Worm (Caenorhabditis elegans) whole organism, L1 larva: ENCODE results near the gene spon-1.

Experiments
- C04F5.9 ChIP-seq: sonication (generic microtip); optimal IDR thresholded peaks from 2 replicates; lab custom pipeline; 2016; ENCODE audit warnings: missing genetic modification characterization, missing compliant biosample characterization
- C34B4.2 ChIP-seq: sonication (generic microtip); optimal IDR thresholded peaks from 2 replicates; lab custom pipeline; 2017; ENCODE audit warnings: mild to moderate bottlenecking, missing genetic modification characterization, missing compliant biosample characterization
- F16B12.6 ChIP-seq: fragments of 150-350 bp; optimal IDR thresholded peaks from 2 replicates; lab custom pipeline; 2014; ENCODE audit warnings: missing biosample characterization, missing genetic modification characterization
- Y116A8C.19 ChIP-seq: sonication (generic microtip); optimal IDR thresholded peaks from 2 replicates; lab custom pipeline; 2016; ENCODE audit warnings: missing compliant biosample characterization, missing genetic modification characterization, borderline replicate concordance
- aha-1 ChIP-seq: fragments of 150-350 bp; optimal IDR thresholded peaks from 2 replicates; lab custom pipeline; 2014; ENCODE audit warnings: missing biosample characterization, missing genetic modification characterization
- ama-1 ChIP-seq: fragments of 150-350 bp; optimal IDR thresholded peaks from 2 replicates; lab custom pipeline; 2014
- blmp-1 ChIP-seq: fragments of 150-350 bp; optimal IDR thresholded peaks from 2 replicates; lab custom pipeline; 2014; ENCODE audit warnings: missing biosample characterization, missing genetic modification characterization
- ceh-88 ChIP-seq: fragments of 200-800 bp; sonication (Bioruptor generic); IDR thresholded peaks from 2 replicates; pipeline ENCODE4 v1.3.6; 2022; ENCODE audit warnings: missing genetic modification characterization, missing compliant biosample characterization
- ceh-90 ChIP-seq: sonication (generic microtip); optimal IDR thresholded peaks from 2 replicates; lab custom pipeline; 2016; ENCODE audit warnings: missing genetic modification characterization, missing compliant biosample characterization
- ces-1 ChIP-seq: fragments of 150-350 bp; optimal IDR thresholded peaks from 2 replicates; lab custom pipeline; 2014; ENCODE audit warnings: missing biosample characterization, missing genetic modification reagents, missing genetic modification characterization
- dpl-1 ChIP-seq, 3 experiments: fragments of 150-350 bp in 2 of 3; sonication (generic microtip) in 1 of 3; optimal IDR thresholded peaks; 2 replicates each; lab custom pipeline; 2014 to 2017; ENCODE audit warnings: missing biosample characterization in 3 of 3, missing genetic modification characterization in 3 of 3, missing genetic modification reagents in 3 of 3
- efl-3 ChIP-seq: fragments of 200-800 bp; sonication (Bioruptor generic); optimal IDR thresholded peaks from 2 replicates; lab custom pipeline; 2018; ENCODE audit warnings: mild to moderate bottlenecking, missing genetic modification characterization, missing compliant biosample characterization
- elt-3 ChIP-seq, 6 experiments: fragments of 150-350 bp in 1 of 6; sonication (generic microtip); optimal IDR thresholded peaks; 2 replicates each; lab custom pipeline; 2017 to 2018; ENCODE audit warnings: missing biosample characterization in 6 of 6, missing genetic modification characterization in 6 of 6, inconsistent platforms in 1 of 6
- fkh-10 ChIP-seq: sonication (generic microtip); optimal IDR thresholded peaks from 2 replicates; lab custom pipeline; 2017; ENCODE audit warnings: missing biosample characterization, missing genetic modification reagents, missing genetic modification characterization
- fkh-4 ChIP-seq: sonication (generic microtip); optimal IDR thresholded peaks from 2 replicates; lab custom pipeline; 2016; ENCODE audit warnings: missing compliant biosample characterization, missing genetic modification characterization, borderline replicate concordance
- fkh-8 ChIP-seq: sonication (generic microtip); optimal IDR thresholded peaks from 2 replicates; lab custom pipeline; 2016; ENCODE audit warnings: mild to moderate bottlenecking, missing genetic modification characterization, missing compliant biosample characterization
- fos-1 ChIP-seq: fragments of 150-350 bp; optimal IDR thresholded peaks from 2 replicates; lab custom pipeline; 2014; ENCODE audit warnings: missing biosample characterization, missing genetic modification characterization
- grh-1 ChIP-seq: fragments of 200-800 bp; sonication (Bioruptor generic); IDR thresholded peaks from 2 replicates; pipeline ENCODE4 v1.3.6; 2022; ENCODE audit warnings: missing genetic modification reagents, missing genetic modification characterization, missing compliant biosample characterization
- hlh-4 ChIP-seq: sonication (generic microtip); optimal IDR thresholded peaks from 2 replicates; lab custom pipeline; 2016; ENCODE audit warnings: mild to moderate bottlenecking, missing genetic modification characterization, missing compliant biosample characterization
- hpl-2 ChIP-seq: fragments of 150-350 bp; optimal IDR thresholded peaks from 2 replicates; lab custom pipeline; 2014; ENCODE audit warnings: missing biosample characterization, missing genetic modification reagents, missing genetic modification characterization
- isw-1 ChIP-seq: fragments of 200-800 bp; sonication (Bioruptor generic); IDR thresholded peaks from 2 replicates; pipeline ENCODE4 v1.3.6; 2022; ENCODE audit warnings: missing genetic modification characterization, missing compliant biosample characterization
- jun-1 ChIP-seq: fragments of 150-350 bp; optimal IDR thresholded peaks from 2 replicates; lab custom pipeline; 2014; ENCODE audit warnings: missing biosample characterization, missing genetic modification reagents, missing genetic modification characterization
- lin-13 ChIP-seq: fragments of 150-350 bp; optimal IDR thresholded peaks from 2 replicates; lab custom pipeline; 2014; ENCODE audit warnings: missing biosample characterization, missing genetic modification reagents, missing genetic modification characterization
- lin-14 ChIP-seq: fragments of 200-800 bp; sonication (Bioruptor generic); optimal IDR thresholded peaks from 2 replicates; lab custom pipeline; 2018; ENCODE audit warnings: mild to moderate bottlenecking, missing genetic modification characterization, moderate library complexity, missing compliant biosample characterization
- lin-15B ChIP-seq: fragments of 150-350 bp; sonication (generic microtip); optimal IDR thresholded peaks from 3 replicates; lab custom pipeline; 2014; ENCODE audit warnings: missing biosample characterization, missing genetic modification characterization
- lin-39 ChIP-seq: fragments of 150-350 bp; optimal IDR thresholded peaks from 2 replicates; lab custom pipeline; 2014; ENCODE audit warnings: missing biosample characterization, missing genetic modification reagents, missing genetic modification characterization
- lir-3 ChIP-seq: sonication (generic microtip); optimal IDR thresholded peaks from 2 replicates; lab custom pipeline; 2016; ENCODE audit warnings: mild to moderate bottlenecking, missing genetic modification characterization, moderate library complexity, missing compliant biosample characterization; ENCODE audit not compliant: poor library complexity
- lsy-2 ChIP-seq, 2 experiments: fragments of 150-350 bp; optimal IDR thresholded peaks; 2 replicates each; lab custom pipeline; 2014; ENCODE audit warnings: missing biosample characterization in 2 of 2, missing genetic modification characterization in 2 of 2
- mdl-1 ChIP-seq, 2 experiments: fragments of 150-350 bp; optimal IDR thresholded peaks; 2 replicates each; lab custom pipeline; 2014 to 2017; ENCODE audit warnings: missing biosample characterization in 2 of 2, missing genetic modification characterization in 2 of 2, inconsistent platforms in 1 of 2
- mef-2 ChIP-seq: fragments of 150-350 bp; optimal IDR thresholded peaks from 2 replicates; lab custom pipeline; 2014; ENCODE audit warnings: missing biosample characterization, missing genetic modification characterization
- mep-1 ChIP-seq: fragments of 150-350 bp; optimal IDR thresholded peaks from 2 replicates; lab custom pipeline; 2014; ENCODE audit warnings: missing biosample characterization, missing genetic modification characterization
- nhr-11 ChIP-seq: fragments of 150-350 bp; optimal IDR thresholded peaks from 2 replicates; lab custom pipeline; 2014; ENCODE audit warnings: missing biosample characterization, missing genetic modification characterization
- nhr-12 ChIP-seq: sonication (generic microtip); optimal IDR thresholded peaks from 2 replicates; lab custom pipeline; 2017; ENCODE audit warnings: missing biosample characterization, missing genetic modification characterization
- nhr-19 ChIP-seq: fragments of 200-800 bp; sonication (Bioruptor generic); conservative IDR thresholded peaks from 2 replicates; pipeline ENCODE4 v1.3.6; 2022; ENCODE audit warnings: missing genetic modification characterization, missing compliant biosample characterization
- nhr-20 ChIP-seq: sonication (generic microtip); optimal IDR thresholded peaks from 2 replicates; lab custom pipeline; 2016; ENCODE audit warnings: mild to moderate bottlenecking, missing genetic modification characterization, missing compliant biosample characterization
- nhr-237 ChIP-seq: fragments of 150-350 bp; optimal IDR thresholded peaks from 2 replicates; lab custom pipeline; 2014; ENCODE audit warnings: missing biosample characterization, missing genetic modification characterization
- nhr-47 ChIP-seq: sonication (generic microtip); optimal IDR thresholded peaks from 2 replicates; lab custom pipeline; 2016; ENCODE audit warnings: mild to moderate bottlenecking, missing genetic modification characterization, moderate library complexity, missing compliant biosample characterization
- nhr-76 ChIP-seq: sonication (generic microtip); optimal IDR thresholded peaks from 2 replicates; lab custom pipeline; 2017; ENCODE audit warnings: missing biosample characterization, missing genetic modification characterization
- nhr-85 ChIP-seq: sonication (generic microtip); peaks from one replicate; lab custom pipeline; 2016; ENCODE audit warnings: missing genetic modification characterization, inconsistent platforms, missing compliant biosample characterization
- nhr-90 ChIP-seq: sonication (generic microtip); optimal IDR thresholded peaks from 2 replicates; lab custom pipeline; 2016; ENCODE audit warnings: mild to moderate bottlenecking, missing genetic modification characterization, missing compliant biosample characterization; ENCODE audit not compliant: poor library complexity
- pax-3 ChIP-seq: fragments of 200-800 bp; sonication (Bioruptor generic); optimal IDR thresholded peaks from 2 replicates; lab custom pipeline; 2018; ENCODE audit warnings: mild to moderate bottlenecking, missing genetic modification characterization, moderate library complexity, missing compliant biosample characterization
- pqm-1 ChIP-seq: sonication (generic microtip); optimal IDR thresholded peaks from 3 replicates; lab custom pipeline; 2017; ENCODE audit warnings: missing biosample characterization, missing genetic modification characterization
- snpc-4 ChIP-seq: fragments of 150-350 bp; optimal IDR thresholded peaks from 2 replicates; lab custom pipeline; 2014; ENCODE audit warnings: missing biosample characterization, missing genetic modification characterization
- snu-23 ChIP-seq: sonication (generic microtip); optimal IDR thresholded peaks from 2 replicates; lab custom pipeline; 2016; ENCODE audit warnings: missing genetic modification characterization, missing compliant biosample characterization
- sox-4 ChIP-seq: sonication (generic microtip); optimal IDR thresholded peaks from 2 replicates; lab custom pipeline; 2016; ENCODE audit warnings: missing genetic modification characterization, missing compliant biosample characterization
- sup-37 ChIP-seq: fragments of 200-800 bp; sonication (Bioruptor generic); optimal IDR thresholded peaks from 2 replicates; lab custom pipeline; 2018; ENCODE audit warnings: mild to moderate bottlenecking, missing genetic modification characterization, missing compliant biosample characterization
- swsn-7 ChIP-seq: sonication (generic microtip); optimal IDR thresholded peaks from 2 replicates; lab custom pipeline; 2016; ENCODE audit warnings: missing genetic modification characterization, missing compliant biosample characterization
- unc-30 ChIP-seq: sonication (generic microtip); optimal IDR thresholded peaks from 2 replicates; lab custom pipeline; 2017; ENCODE audit warnings: missing biosample characterization, missing genetic modification characterization
- unc-62 ChIP-seq: fragments of 150-350 bp; optimal IDR thresholded peaks from 2 replicates; lab custom pipeline; 2014; ENCODE audit warnings: missing biosample characterization, missing genetic modification reagents, missing genetic modification characterization
- unc-86 ChIP-seq: sonication (generic microtip); optimal IDR thresholded peaks from 2 replicates; lab custom pipeline; 2016; ENCODE audit warnings: missing genetic modification characterization, missing compliant biosample characterization
- unc-98 ChIP-seq: fragments of 200-800 bp; sonication (Bioruptor generic); IDR thresholded peaks from 2 replicates; pipeline ENCODE4 v1.3.6; 2022; ENCODE audit warnings: missing genetic modification characterization, missing compliant biosample characterization
- zag-1 ChIP-seq: fragments of 150-350 bp; optimal IDR thresholded peaks from 2 replicates; lab custom pipeline; 2014; ENCODE audit warnings: missing biosample characterization, missing genetic modification characterization
- zip-4 ChIP-seq: fragments of 200-800 bp; sonication (Bioruptor generic); optimal IDR thresholded peaks from 2 replicates; lab custom pipeline; 2018; ENCODE audit warnings: mild to moderate bottlenecking, missing genetic modification characterization, moderate library complexity, missing compliant biosample characterization
- ztf-11 ChIP-seq, 2 experiments: sonication (generic microtip); optimal IDR thresholded peaks; 2 replicates each; lab custom pipeline; 2016 to 2017; ENCODE audit warnings: missing genetic modification characterization in 2 of 2, missing biosample characterization in 1 of 2, missing compliant biosample characterization in 1 of 2
- ztf-4 ChIP-seq: fragments of 150-350 bp; optimal IDR thresholded peaks from 2 replicates; lab custom pipeline; 2014; ENCODE audit warnings: missing biosample characterization, missing genetic modification characterization

Gene spon-1

ce11 chrII:7090085-7090484 is 26.3 kb upstream of the spon-1 start (continued):
- TF ChIP-seq ces-1 = no peak
- TF ChIP-seq nhr-11 = no peak
- no peak for TF ChIP-seq nhr-237 (tag; lab: Kevin White, UChicago)
- peak; percentile 55 for TF ChIP-seq nhr-19 (GFP tag; lab: Robert Waterston, UW)
- TF ChIP-seq swsn-7 (tag; lab: Kevin White, UChicago) = peak; percentile 47
- TF ChIP-seq ama-1 (lab: Kevin White, UChicago) = no peak
- peak in 1 of 6 experiments; percentile 44 for TF ChIP-seq elt-3 (tag; optimal IDR thresholded peaks at IDR 0.05; lab: Kevin White, UChicago)
- peak; percentile 89 for TF ChIP-seq lin-14 (GFP tag; lab: Kevin White, UChicago)
- TF ChIP-seq unc-62 = no peak
- no peak for TF ChIP-seq ceh-90 (tag; lab: Kevin White, UChicago)
- no peak for TF ChIP-seq zip-4 (GFP tag; lab: Kevin White, UChicago)
- no peak for TF ChIP-seq jun-1
- peak in 1 of 3 experiments; percentile 13 for TF ChIP-seq dpl-1 (GFP tag; optimal IDR thresholded peaks at IDR 0.05; lab: Kevin White, UChicago)
- TF ChIP-seq unc-30 (tag; lab: Kevin White, UChicago) = no peak
- TF ChIP-seq lir-3 (tag; lab: Kevin White, UChicago) = peak; percentile 41
- peak; percentile 42 for TF ChIP-seq mep-1 (tag; lab: Kevin White, UChicago)
- TF ChIP-seq efl-3 (GFP tag; lab: Kevin White, UChicago) = no peak
- TF ChIP-seq nhr-85 (tag; lab: Kevin White, UChicago) = peak; percentile 98
- peak; percentile 24 for TF ChIP-seq pax-3 (tag; lab: Kevin White, UChicago)
- TF ChIP-seq unc-86 (tag; lab: Kevin White, UChicago) = no peak
- no peak for TF ChIP-seq pqm-1 (tag; lab: Kevin White, UChicago)
- TF ChIP-seq blmp-1 (tag; lab: Kevin White, UChicago) = peak; percentile 12
- no peak for TF ChIP-seq hpl-2 (GFP tag; lab: Kevin White, UChicago)
- TF ChIP-seq ceh-88 = peak; percentile 25; the same call in 1 of the 2 replicates
- TF ChIP-seq ztf-4 (tag; lab: Kevin White, UChicago) = no peak
- TF ChIP-seq nhr-12 = no peak
- TF ChIP-seq F16B12.6 (tag; lab: Kevin White, UChicago) = no peak
- TF ChIP-seq mdl-1 (tag; optimal IDR thresholded peaks at IDR 0.05; lab: Kevin White, UChicago) = peak in 1 of 2 experiments; percentile 38
- no peak for TF ChIP-seq snpc-4 (tag; lab: Kevin White, UChicago)
- TF ChIP-seq lin-39 (tag; lab: Kevin White, UChicago) = no peak
- TF ChIP-seq sox-4 (tag; lab: Kevin White, UChicago) = no peak
- no peak for TF ChIP-seq nhr-76 (tag; lab: Kevin White, UChicago)
- no peak for TF ChIP-seq C04F5.9 (tag; lab: Kevin White, UChicago)
- no peak for TF ChIP-seq fos-1 (tag; lab: Kevin White, UChicago)
- TF ChIP-seq lin-15B (tag; lab: Kevin White, UChicago) = no peak
- TF ChIP-seq fkh-8 (tag; lab: Kevin White, UChicago) = no peak
- TF ChIP-seq snu-23 = peak; percentile 73
- TF ChIP-seq zag-1 (tag; lab: Kevin White, UChicago) = no peak
- no peak for TF ChIP-seq C34B4.2 (tag; lab: Kevin White, UChicago)
- TF ChIP-seq Y116A8C.19 (tag; lab: Kevin White, UChicago) = no peak
- no peak for TF ChIP-seq hlh-4
- peak; percentile 83 for TF ChIP-seq nhr-20 (tag; lab: Kevin White, UChicago)
- peak; percentile 12; the same call in 1 of the 2 replicates for TF ChIP-seq isw-1 (GFP tag; lab: Robert Waterston, UW)
- peak; percentile 26 to 54 for TF ChIP-seq lsy-2 (tag; optimal IDR thresholded peaks at IDR 0.05; lab: Kevin White, UChicago)
- no peak for TF ChIP-seq unc-98
- no peak for TF ChIP-seq ztf-11 (tag; optimal IDR thresholded peaks at IDR 0.05; lab: Kevin White, UChicago)
- peak; percentile 59 for TF ChIP-seq nhr-90 (tag; lab: Kevin White, UChicago)
- no peak for TF ChIP-seq fkh-4
- no peak for TF ChIP-seq sup-37 (GFP tag; lab: Kevin White, UChicago)
- no peak for TF ChIP-seq fkh-10 (GFP tag; lab: Kevin White, UChicago)
- no peak for TF ChIP-seq mef-2 (tag; lab: Kevin White, UChicago)
- no peak for TF ChIP-seq aha-1 (tag; lab: Kevin White, UChicago)
- TF ChIP-seq lin-13 (GFP tag; lab: Kevin White, UChicago) = no peak
- peak; percentile 39 for TF ChIP-seq nhr-47 (tag; lab: Kevin White, UChicago)
- peak; percentile 96 for TF ChIP-seq grh-1 (GFP tag; lab: Robert Waterston, UW)
